Worm (Caenorhabditis elegans) whole organism, L4 larva: ENCODE results near the gene C35B1.8.

ENCODE experiments used
- Y105C5A.15 ChIP-seq: fragments of 200-800 bp; sonication (Bioruptor generic); IDR thresholded peaks from 2 replicates; pipeline ENCODE4 v1.3.6; 2022; ENCODE audit warnings: missing genetic modification characterization, missing compliant biosample characterization
- dmd-8 ChIP-seq: fragments of 200-800 bp; sonication (Bioruptor generic); IDR thresholded peaks from 2 replicates; pipeline ENCODE4 v1.3.6; 2022; ENCODE audit warnings: missing genetic modification characterization, missing compliant biosample characterization
- lsy-2 ChIP-seq, 2 experiments: fragments of 150-350 bp in 1 of 2; sonication (generic microtip) in 1 of 2; optimal IDR thresholded peaks; 2 replicates each; lab custom pipeline; 2014 to 2017; ENCODE audit warnings: missing biosample characterization in 2 of 2, missing genetic modification characterization in 2 of 2
- nhr-11 ChIP-seq: fragments of 150-350 bp; optimal IDR thresholded peaks from 2 replicates; lab custom pipeline; 2014; ENCODE audit warnings: missing biosample characterization, missing genetic modification characterization

ce11 chrIV:4047628-4048027 is 31.2 kb downstream of the C35B1.8 start:
- TF ChIP-seq Y105C5A.15 (GFP tag; lab: Robert Waterston, UW) (no peak), nhr-11 (no peak), dmd-8 (no peak), lsy-2 (tag; optimal IDR thresholded peaks at IDR 0.05; lab: Kevin White, UChicago) (no peak)
